Worm (Caenorhabditis elegans): ENCODE measurements around the gene Y57A10C.9.

Y57A10C.9 gene

DNA sequence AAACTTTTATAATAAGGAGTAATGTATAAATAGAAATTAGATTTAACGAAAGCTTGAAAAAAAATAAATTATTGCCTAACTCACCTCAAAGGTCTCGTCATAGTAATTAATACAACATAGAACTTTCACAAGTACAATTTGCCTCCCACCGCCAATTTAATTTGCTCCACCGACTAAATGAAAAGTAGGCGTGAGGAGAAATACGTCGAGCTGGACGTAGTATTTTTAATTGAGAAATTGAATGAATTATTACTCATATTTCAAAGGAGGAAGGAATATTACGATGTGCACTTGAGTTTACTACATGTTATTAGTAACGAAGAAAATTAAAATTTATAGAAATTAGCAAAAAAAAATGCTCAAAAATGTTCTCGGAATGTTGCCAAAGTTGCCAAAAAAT lies at the start of gene Y57A10C.9:
TSS of gene Y57A10C.9 (minus strand) at position 101 of the 400 bp plus-strand sequence.
- TF ChIP-seq sea-1 (GFP tag; conservative IDR thresholded peaks at IDR 0.05) = no peak
- TF ChIP-seq flt-1 (GFP tag; IDR thresholded peaks at IDR 0.05) = no peak
- no peak for TF ChIP-seq scrt-1 (GFP tag; IDR thresholded peaks at IDR 0.05)
- TF ChIP-seq hnd-1 (tag; optimal IDR thresholded peaks at IDR 0.05) = no peak
- TF ChIP-seq hmbx-1 (tag; optimal IDR thresholded peaks at IDR 0.05) = no peak
- TF ChIP-seq ama-1 (optimal IDR thresholded peaks at IDR 0.05) = no peak
- TF ChIP-seq ceh-36 (tag; optimal IDR thresholded peaks at IDR 0.05) = no peak
- no peak for TF ChIP-seq aly-1 (tag; optimal IDR thresholded peaks at IDR 0.05)
- no peak for TF ChIP-seq pes-1 (GFP tag; IDR thresholded peaks at IDR 0.05)
- TF ChIP-seq F13C5.2 (tag; optimal IDR thresholded peaks at IDR 0.05) = no peak
- no peak for TF ChIP-seq tra-4 (tag; optimal IDR thresholded peaks at IDR 0.05)
- no peak for TF ChIP-seq tbx-11 (GFP tag; IDR thresholded peaks at IDR 0.05)
- TF ChIP-seq ets-7 (tag; optimal IDR thresholded peaks at IDR 0.05) = no peak
- TF ChIP-seq hmg-4 (GFP tag; optimal IDR thresholded peaks at IDR 0.05) = no peak
- TF ChIP-seq B0310.2 (tag; optimal IDR thresholded peaks at IDR 0.05) = no peak
- no peak for TF ChIP-seq ceh-13 (GFP tag; optimal IDR thresholded peaks at IDR 0.05)
- TF ChIP-seq tbx-37 (GFP tag; conservative IDR thresholded peaks at IDR 0.05) = no peak

DNA sequence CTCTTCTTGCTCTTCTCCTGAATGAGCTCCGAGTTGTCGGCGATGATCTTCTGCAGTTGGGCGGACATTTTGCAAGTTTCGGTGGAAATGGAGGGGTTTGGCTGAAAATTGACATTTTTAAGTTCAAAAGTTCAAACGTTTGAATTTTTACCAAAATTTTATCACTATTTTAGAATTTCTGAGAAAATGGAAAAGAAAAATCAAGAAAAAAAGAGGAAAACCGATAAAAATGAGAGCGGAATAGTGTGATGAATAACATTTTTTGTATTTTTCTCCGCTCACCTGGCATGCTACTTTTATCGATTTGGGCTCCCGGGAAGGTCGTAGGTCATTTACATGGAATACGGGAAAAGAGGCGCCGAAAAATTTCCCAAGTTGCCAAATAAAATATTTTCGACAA lies 46.7 kb upstream of the Y57A10C.9 start, which contains the start of gene F15A4.10:
TSS of gene F15A4.10 (minus strand) at position 101 of the 400 bp plus-strand sequence.
- TF ChIP-seq ceh-13 (GFP tag; optimal IDR thresholded peaks at IDR 0.05) = no peak
- no peak for TF ChIP-seq scrt-1 (GFP tag; IDR thresholded peaks at IDR 0.05)
- TF ChIP-seq flt-1 (GFP tag; IDR thresholded peaks at IDR 0.05) = no peak
- no peak for TF ChIP-seq B0310.2 (tag; optimal IDR thresholded peaks at IDR 0.05)
- TF ChIP-seq tbx-11 (GFP tag; IDR thresholded peaks at IDR 0.05) = no peak
- TF ChIP-seq tbx-37 (GFP tag; conservative IDR thresholded peaks at IDR 0.05) = no peak
- TF ChIP-seq ceh-36 (tag; optimal IDR thresholded peaks at IDR 0.05) = no peak
- no peak for TF ChIP-seq hmbx-1 (tag; optimal IDR thresholded peaks at IDR 0.05)
- no peak for TF ChIP-seq hmg-4 (GFP tag; optimal IDR thresholded peaks at IDR 0.05)
- TF ChIP-seq ama-1 (optimal IDR thresholded peaks at IDR 0.05) = no peak
- TF ChIP-seq hnd-1 (tag; optimal IDR thresholded peaks at IDR 0.05) = no peak
- no peak for TF ChIP-seq F13C5.2 (tag; optimal IDR thresholded peaks at IDR 0.05)

DNA sequence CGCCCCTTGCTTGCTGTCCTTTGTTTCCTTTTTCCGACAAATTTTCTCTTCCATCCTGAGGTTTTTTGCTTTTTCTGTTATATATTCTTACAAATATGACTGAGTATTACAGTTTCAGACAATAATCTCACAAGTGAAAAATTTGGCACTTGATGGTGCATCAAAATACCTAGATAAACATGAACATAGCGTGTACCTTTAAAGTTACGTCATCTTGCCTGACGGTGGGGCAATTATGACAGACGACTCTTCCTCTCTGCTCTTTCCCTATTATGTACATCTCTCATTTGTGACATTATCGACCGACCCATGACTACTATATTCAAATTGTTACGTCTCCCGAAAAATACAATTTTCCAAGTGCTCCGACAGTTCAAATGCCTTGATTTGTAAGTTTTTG lies 44.3 kb upstream of the Y57A10C.9 start, which contains the start of gene fbxb-102:
TSS of gene fbxb-102 (plus strand) at position 301 of the 400 bp plus-strand sequence.
- TF ChIP-seq tra-4 (tag; optimal IDR thresholded peaks at IDR 0.05) (no peak), pes-1 (GFP tag; IDR thresholded peaks at IDR 0.05) (no peak), scrt-1 (GFP tag; IDR thresholded peaks at IDR 0.05) (no peak)

DNA sequence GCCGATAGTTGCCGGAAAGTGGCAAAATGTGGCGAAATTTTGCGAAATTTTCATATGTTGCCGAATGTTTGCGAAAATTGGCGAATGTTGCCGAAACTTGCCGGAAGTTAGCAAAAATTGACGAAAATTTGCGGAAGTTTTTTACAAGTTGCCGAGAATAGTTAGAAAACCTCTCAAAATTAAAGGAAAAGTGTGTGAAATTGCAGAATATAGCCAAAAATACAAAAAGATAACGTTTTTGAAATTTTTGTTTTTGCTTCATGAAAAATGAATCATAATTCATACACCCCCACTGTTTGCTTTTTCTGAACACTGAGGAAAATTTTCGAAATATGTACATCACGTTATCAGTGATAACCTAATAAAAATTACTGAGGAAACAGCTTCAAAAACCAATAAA lies 43.3 kb upstream of the Y57A10C.9 start:
- TF ChIP-seq ceh-13 (GFP tag; optimal IDR thresholded peaks at IDR 0.05) = no peak
- TF ChIP-seq hmg-4 (GFP tag; optimal IDR thresholded peaks at IDR 0.05) = no peak
- TF ChIP-seq ama-1 (optimal IDR thresholded peaks at IDR 0.05) = no peak
- TF ChIP-seq B0310.2 (tag; optimal IDR thresholded peaks at IDR 0.05) = no peak
- no peak for TF ChIP-seq scrt-1 (GFP tag; IDR thresholded peaks at IDR 0.05)

DNA sequence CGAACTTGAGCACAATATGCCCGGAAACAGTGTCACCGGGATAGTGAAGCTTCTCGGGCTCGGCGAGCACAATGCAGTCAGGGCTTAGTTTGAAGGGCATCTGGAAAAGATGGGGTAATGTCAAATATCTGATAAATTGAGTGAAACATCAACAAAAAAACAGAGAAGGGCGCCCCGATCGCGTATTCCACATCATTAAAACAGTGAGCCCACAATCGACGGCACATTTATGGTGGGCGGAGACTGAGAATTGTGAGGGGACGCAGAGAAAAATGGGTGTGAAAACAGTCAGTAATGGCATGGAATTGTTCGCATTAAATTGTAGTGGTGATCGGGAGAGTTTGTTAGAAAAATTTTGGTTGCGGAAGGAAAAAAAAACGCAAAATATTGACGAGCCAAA lies 42.5 kb upstream of the Y57A10C.9 start, which contains the start of gene arrd-9:
TSS of gene arrd-9 (minus strand) at position 101 of the 400 bp plus-strand sequence.
- TF ChIP-seq scrt-1 (GFP tag; IDR thresholded peaks at IDR 0.05) (no peak), aly-1 (tag; optimal IDR thresholded peaks at IDR 0.05) (no peak), flt-1 (GFP tag; IDR thresholded peaks at IDR 0.05) (no peak), tra-4 (tag; optimal IDR thresholded peaks at IDR 0.05) (no peak), ceh-13 (GFP tag; optimal IDR thresholded peaks at IDR 0.05) (no peak), tbx-37 (GFP tag; conservative IDR thresholded peaks at IDR 0.05) (no peak), hnd-1 (tag; optimal IDR thresholded peaks at IDR 0.05) (no peak), tbx-11 (GFP tag; IDR thresholded peaks at IDR 0.05) (no peak), F13C5.2 (tag; optimal IDR thresholded peaks at IDR 0.05) (no peak), sea-1 (GFP tag; conservative IDR thresholded peaks at IDR 0.05) (no peak)

DNA sequence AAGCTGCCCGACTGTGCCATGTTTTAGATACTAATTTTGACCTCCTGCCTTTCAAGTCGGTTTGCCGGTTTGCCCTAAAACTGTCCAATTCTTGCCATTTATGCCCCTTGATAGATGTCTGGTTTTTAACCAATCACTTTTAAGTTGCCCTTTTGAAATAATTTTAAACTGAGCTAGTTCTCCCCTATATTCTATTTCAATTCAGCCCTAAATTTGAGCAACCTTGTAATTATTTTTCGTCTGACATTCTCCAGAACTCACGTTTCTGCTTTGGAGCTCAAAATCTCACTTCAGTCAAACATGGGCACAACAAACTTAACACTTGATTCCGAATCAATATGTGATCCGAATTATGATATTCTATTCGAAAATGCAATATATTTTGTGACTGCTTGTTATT lies 35.1 kb upstream of the Y57A10C.9 start, which contains the start of gene srg-17:
TSS of gene srg-17 (plus strand) at position 301 of the 400 bp plus-strand sequence.
- TF ChIP-seq B0310.2 (tag; optimal IDR thresholded peaks at IDR 0.05) (no peak), hmbx-1 (tag; optimal IDR thresholded peaks at IDR 0.05) (no peak), scrt-1 (GFP tag; IDR thresholded peaks at IDR 0.05) (no peak), tbx-37 (GFP tag; conservative IDR thresholded peaks at IDR 0.05) (no peak), sea-1 (GFP tag; conservative IDR thresholded peaks at IDR 0.05) (no peak), ceh-36 (tag; optimal IDR thresholded peaks at IDR 0.05) (no peak), tra-4 (tag; optimal IDR thresholded peaks at IDR 0.05) (no peak), ets-7 (tag; optimal IDR thresholded peaks at IDR 0.05) (no peak), aly-1 (tag; optimal IDR thresholded peaks at IDR 0.05) (no peak), flt-1 (GFP tag; IDR thresholded peaks at IDR 0.05) (no peak), hnd-1 (tag; optimal IDR thresholded peaks at IDR 0.05) (no peak), pes-1 (GFP tag; IDR thresholded peaks at IDR 0.05) (no peak), ceh-13 (GFP tag; optimal IDR thresholded peaks at IDR 0.05) (no peak), tbx-11 (GFP tag; IDR thresholded peaks at IDR 0.05) (no peak), F13C5.2 (tag; optimal IDR thresholded peaks at IDR 0.05) (no peak), ama-1 (optimal IDR thresholded peaks at IDR 0.05) (no peak), hmg-4 (GFP tag; optimal IDR thresholded peaks at IDR 0.05) (no peak)

DNA sequence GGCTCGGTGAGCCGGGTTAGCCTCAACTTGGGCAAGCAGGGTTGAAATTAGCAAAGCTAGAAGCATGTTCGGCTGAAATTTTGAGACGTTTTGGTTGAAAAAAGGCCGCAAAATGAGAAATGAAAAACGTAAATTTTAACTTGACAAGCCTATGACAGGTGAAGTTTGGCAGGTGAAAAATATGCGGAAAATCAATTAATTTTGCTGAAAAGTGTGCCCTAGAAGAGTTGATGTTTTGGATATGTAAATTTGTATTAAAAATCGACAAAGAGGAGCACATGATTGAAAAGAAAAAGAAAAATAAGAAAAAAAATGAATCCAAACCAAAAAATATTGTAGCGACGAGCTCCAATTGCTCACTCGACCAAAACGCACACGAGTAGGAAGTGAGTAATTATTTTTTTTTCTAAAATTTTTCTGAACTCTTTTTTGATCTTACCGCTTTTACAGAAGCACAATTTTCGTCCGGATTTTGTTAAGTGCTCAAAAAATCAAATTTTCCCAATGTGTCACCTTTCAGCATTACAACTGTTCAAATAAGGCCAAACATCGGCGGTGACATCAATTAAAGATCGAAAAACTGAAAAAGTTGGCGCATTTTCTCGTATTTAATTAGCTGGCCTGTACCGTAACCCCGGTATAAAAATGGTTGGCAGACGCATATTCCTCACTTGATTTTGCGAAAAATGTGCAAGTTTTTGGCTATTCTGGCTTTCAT lies 33.0 kb upstream of the Y57A10C.9 start, which contains the start of the genes F15A4.5 and phat-8:
TSS of gene F15A4.5 (minus strand) at position 101 of the 718 bp plus-strand sequence.
TSS of gene phat-8 (plus strand) at position 668 of the 718 bp plus-strand sequence.
- TF ChIP-seq F13C5.2 (tag; optimal IDR thresholded peaks at IDR 0.05) = no peak
- no peak for TF ChIP-seq tbx-11 (GFP tag; IDR thresholded peaks at IDR 0.05)
- TF ChIP-seq tbx-37 (GFP tag; conservative IDR thresholded peaks at IDR 0.05) = no peak
- TF ChIP-seq pes-1 (GFP tag; IDR thresholded peaks at IDR 0.05) = no peak
- TF ChIP-seq hnd-1 (tag; optimal IDR thresholded peaks at IDR 0.05) = no peak
- TF ChIP-seq aly-1 (tag; optimal IDR thresholded peaks at IDR 0.05) = no peak
- TF ChIP-seq ceh-13 (GFP tag; optimal IDR thresholded peaks at IDR 0.05) = no peak
- TF ChIP-seq ets-7 (tag; optimal IDR thresholded peaks at IDR 0.05) = no peak
- TF ChIP-seq ceh-36 (tag; optimal IDR thresholded peaks at IDR 0.05) = no peak
- TF ChIP-seq sea-1 (GFP tag; conservative IDR thresholded peaks at IDR 0.05) = no peak

Data from whole organism, early embryonic.